Worm (Caenorhabditis elegans): ENCODE measurements around the gene Y39B6A.29.

DNA sequence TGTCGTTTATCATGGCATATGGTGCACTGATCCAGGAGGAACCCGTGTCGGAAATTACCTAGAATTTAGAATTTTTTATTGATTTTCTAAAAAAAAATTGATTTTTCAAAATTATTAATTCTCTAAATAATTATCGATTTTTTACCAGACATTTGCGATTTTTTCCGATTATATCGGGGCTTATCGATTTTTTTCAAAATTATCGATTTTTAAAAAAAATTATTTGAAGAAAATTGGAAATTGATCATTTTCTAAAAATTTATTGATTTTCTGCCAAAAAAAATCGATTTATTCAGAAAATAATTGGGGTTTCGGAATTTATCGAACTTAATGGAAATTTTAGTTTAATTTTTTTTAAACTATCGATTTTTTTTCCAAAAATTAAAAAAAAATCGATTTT lies 11.5 kb upstream of the Y39B6A.29 start:
- TF ChIP-seq ets-4 (tag; optimal IDR thresholded peaks at IDR 0.05): no peak
- TF ChIP-seq pha-4 (tag; optimal IDR thresholded peaks at IDR 0.05): no peak
- no peak for TF ChIP-seq ceh-22 (tag; optimal IDR thresholded peaks at IDR 0.05)
- no peak for TF ChIP-seq ceh-9 (tag; optimal IDR thresholded peaks at IDR 0.05)
- TF ChIP-seq madf-2 (tag; optimal IDR thresholded peaks at IDR 0.05): no peak
- TF ChIP-seq pqm-1 (tag; optimal IDR thresholded peaks at IDR 0.05): no peak
- no peak for TF ChIP-seq elt-2 (tag; optimal IDR thresholded peaks at IDR 0.05)

All from whole organism, late embryonic.